Worm (Caenorhabditis elegans) whole organism, L1 larva: ENCODE data around the gene C56G2.4.

Experiments used
- C04F5.9 ChIP-seq: sonication (generic microtip); optimal IDR thresholded peaks from 2 replicates; lab custom pipeline; 2016; ENCODE audit warnings: missing genetic modification characterization, missing compliant biosample characterization
- F16B12.6 ChIP-seq: fragments of 150-350 bp; optimal IDR thresholded peaks from 2 replicates; lab custom pipeline; 2014; ENCODE audit warnings: missing biosample characterization, missing genetic modification characterization
- aha-1 ChIP-seq: fragments of 150-350 bp; optimal IDR thresholded peaks from 2 replicates; lab custom pipeline; 2014; ENCODE audit warnings: missing biosample characterization, missing genetic modification characterization
- alr-1 ChIP-seq: fragments of 200-800 bp; sonication (Bioruptor generic); optimal IDR thresholded peaks from 2 replicates; lab custom pipeline; 2018; ENCODE audit warnings: borderline replicate concordance, mild to moderate bottlenecking, missing genetic modification characterization, missing compliant biosample characterization
- blmp-1 ChIP-seq: fragments of 150-350 bp; optimal IDR thresholded peaks from 2 replicates; lab custom pipeline; 2014; ENCODE audit warnings: missing biosample characterization, missing genetic modification characterization
- ceh-63 ChIP-seq: fragments of 200-800 bp; sonication (Bioruptor generic); optimal IDR thresholded peaks from 2 replicates; lab custom pipeline; 2018; ENCODE audit warnings: mild to moderate bottlenecking, missing genetic modification characterization, missing compliant biosample characterization
- ceh-8 ChIP-seq: fragments of 200-800 bp; sonication (Bioruptor generic); optimal IDR thresholded peaks from 2 replicates; lab custom pipeline; 2018; ENCODE audit warnings: mild to moderate bottlenecking, missing genetic modification characterization, moderate library complexity, missing compliant biosample characterization
- dpl-1 ChIP-seq, 3 experiments: fragments of 150-350 bp in 2 of 3; sonication (generic microtip) in 1 of 3; optimal IDR thresholded peaks; 2 replicates each; lab custom pipeline; 2014 to 2017; ENCODE audit warnings: missing biosample characterization in 3 of 3, missing genetic modification characterization in 3 of 3, missing genetic modification reagents in 3 of 3
- efl-1 ChIP-seq, 4 experiments: fragments of 150-350 bp; optimal IDR thresholded peaks in 3 of 4; peaks in 1 of 4; 1 replicate in 1 of 4; 2 replicates in 3 of 4; lab custom pipeline; 2014; ENCODE audit warnings: missing biosample characterization in 2 of 4, missing genetic modification characterization in 2 of 4, missing genetic modification reagents in 2 of 4
- efl-3 ChIP-seq: fragments of 200-800 bp; sonication (Bioruptor generic); optimal IDR thresholded peaks from 2 replicates; lab custom pipeline; 2018; ENCODE audit warnings: mild to moderate bottlenecking, missing genetic modification characterization, missing compliant biosample characterization
- egl-27 ChIP-seq, 2 experiments: fragments of 150-350 bp in 1 of 2; sonication (generic microtip); optimal IDR thresholded peaks; 3 replicates each; lab custom pipeline; 2017 to 2018; ENCODE audit warnings: missing biosample characterization in 2 of 2, missing genetic modification characterization in 2 of 2, missing genetic modification reagents in 2 of 2
- elt-2 ChIP-seq: sonication (generic microtip); optimal IDR thresholded peaks from 2 replicates; lab custom pipeline; 2016; ENCODE audit warnings: missing genetic modification characterization, mild to moderate bottlenecking, inconsistent platforms, missing compliant biosample characterization, missing genetic modification reagents
- elt-3 ChIP-seq, 6 experiments: fragments of 150-350 bp in 1 of 6; sonication (generic microtip); optimal IDR thresholded peaks; 2 replicates each; lab custom pipeline; 2017 to 2018; ENCODE audit warnings: missing biosample characterization in 6 of 6, missing genetic modification characterization in 6 of 6, inconsistent platforms in 1 of 6
- ets-5 ChIP-seq: fragments of 200-800 bp; sonication (Bioruptor generic); IDR thresholded peaks from 2 replicates; pipeline ENCODE4 v1.3.6; 2022; ENCODE audit warnings: missing genetic modification characterization, missing compliant biosample characterization
- fkh-10 ChIP-seq: sonication (generic microtip); optimal IDR thresholded peaks from 2 replicates; lab custom pipeline; 2017; ENCODE audit warnings: missing biosample characterization, missing genetic modification reagents, missing genetic modification characterization
- hpl-2 ChIP-seq: fragments of 150-350 bp; optimal IDR thresholded peaks from 2 replicates; lab custom pipeline; 2014; ENCODE audit warnings: missing biosample characterization, missing genetic modification reagents, missing genetic modification characterization
- irx-1 ChIP-seq: sonication (generic microtip); optimal IDR thresholded peaks from 2 replicates; lab custom pipeline; 2016; ENCODE audit warnings: missing genetic modification characterization, missing compliant biosample characterization
- jun-1 ChIP-seq: fragments of 150-350 bp; optimal IDR thresholded peaks from 2 replicates; lab custom pipeline; 2014; ENCODE audit warnings: missing biosample characterization, missing genetic modification reagents, missing genetic modification characterization
- lin-13 ChIP-seq: fragments of 150-350 bp; optimal IDR thresholded peaks from 2 replicates; lab custom pipeline; 2014; ENCODE audit warnings: missing biosample characterization, missing genetic modification reagents, missing genetic modification characterization
- lin-14 ChIP-seq: fragments of 200-800 bp; sonication (Bioruptor generic); optimal IDR thresholded peaks from 2 replicates; lab custom pipeline; 2018; ENCODE audit warnings: mild to moderate bottlenecking, missing genetic modification characterization, moderate library complexity, missing compliant biosample characterization
- lin-35 ChIP-seq, 2 experiments: fragments of 150-350 bp; optimal IDR thresholded peaks; 2 replicates each; lab custom pipeline; 2014; ENCODE audit warnings: missing biosample characterization in 2 of 2, missing genetic modification characterization in 2 of 2, missing genetic modification reagents in 2 of 2
- lin-39 ChIP-seq: fragments of 150-350 bp; optimal IDR thresholded peaks from 2 replicates; lab custom pipeline; 2014; ENCODE audit warnings: missing biosample characterization, missing genetic modification reagents, missing genetic modification characterization
- lsy-2 ChIP-seq, 2 experiments: fragments of 150-350 bp; optimal IDR thresholded peaks; 2 replicates each; lab custom pipeline; 2014; ENCODE audit warnings: missing biosample characterization in 2 of 2, missing genetic modification characterization in 2 of 2
- mab-9 ChIP-seq: fragments of 200-800 bp; sonication (Bioruptor generic); IDR thresholded peaks from 2 replicates; pipeline ENCODE4 v1.3.6; 2022; ENCODE audit warnings: missing genetic modification reagents, missing genetic modification characterization, missing compliant biosample characterization
- mef-2 ChIP-seq: fragments of 150-350 bp; optimal IDR thresholded peaks from 2 replicates; lab custom pipeline; 2014; ENCODE audit warnings: missing biosample characterization, missing genetic modification characterization
- mep-1 ChIP-seq: fragments of 150-350 bp; optimal IDR thresholded peaks from 2 replicates; lab custom pipeline; 2014; ENCODE audit warnings: missing biosample characterization, missing genetic modification characterization
- nhr-19 ChIP-seq: fragments of 200-800 bp; sonication (Bioruptor generic); conservative IDR thresholded peaks from 2 replicates; pipeline ENCODE4 v1.3.6; 2022; ENCODE audit warnings: missing genetic modification characterization, missing compliant biosample characterization
- nhr-20 ChIP-seq: sonication (generic microtip); optimal IDR thresholded peaks from 2 replicates; lab custom pipeline; 2016; ENCODE audit warnings: mild to moderate bottlenecking, missing genetic modification characterization, missing compliant biosample characterization
- nhr-237 ChIP-seq: fragments of 150-350 bp; optimal IDR thresholded peaks from 2 replicates; lab custom pipeline; 2014; ENCODE audit warnings: missing biosample characterization, missing genetic modification characterization
- nhr-47 ChIP-seq: sonication (generic microtip); optimal IDR thresholded peaks from 2 replicates; lab custom pipeline; 2016; ENCODE audit warnings: mild to moderate bottlenecking, missing genetic modification characterization, moderate library complexity, missing compliant biosample characterization
- nhr-71 ChIP-seq: sonication (generic microtip); optimal IDR thresholded peaks from 2 replicates; lab custom pipeline; 2016; ENCODE audit warnings: mild to moderate bottlenecking, missing genetic modification characterization, moderate library complexity, missing compliant biosample characterization
- nhr-76 ChIP-seq: sonication (generic microtip); optimal IDR thresholded peaks from 2 replicates; lab custom pipeline; 2017; ENCODE audit warnings: missing biosample characterization, missing genetic modification characterization
- nhr-77 ChIP-seq: fragments of 150-350 bp; optimal IDR thresholded peaks from 2 replicates; lab custom pipeline; 2014; ENCODE audit warnings: missing biosample characterization, missing genetic modification characterization
- nhr-85 ChIP-seq: sonication (generic microtip); peaks from one replicate; lab custom pipeline; 2016; ENCODE audit warnings: missing genetic modification characterization, inconsistent platforms, missing compliant biosample characterization
- nhr-90 ChIP-seq: sonication (generic microtip); optimal IDR thresholded peaks from 2 replicates; lab custom pipeline; 2016; ENCODE audit warnings: mild to moderate bottlenecking, missing genetic modification characterization, missing compliant biosample characterization; ENCODE audit not compliant: poor library complexity
- pqm-1 ChIP-seq: sonication (generic microtip); optimal IDR thresholded peaks from 3 replicates; lab custom pipeline; 2017; ENCODE audit warnings: missing biosample characterization, missing genetic modification characterization
- rnt-1 ChIP-seq: sonication (generic microtip); optimal IDR thresholded peaks from 2 replicates; lab custom pipeline; 2016; ENCODE audit warnings: mild to moderate bottlenecking, missing genetic modification characterization, moderate library complexity, missing compliant biosample characterization
- snpc-4 ChIP-seq: fragments of 150-350 bp; optimal IDR thresholded peaks from 2 replicates; lab custom pipeline; 2014; ENCODE audit warnings: missing biosample characterization, missing genetic modification characterization
- snu-23 ChIP-seq: sonication (generic microtip); optimal IDR thresholded peaks from 2 replicates; lab custom pipeline; 2016; ENCODE audit warnings: missing genetic modification characterization, missing compliant biosample characterization
- sox-4 ChIP-seq: sonication (generic microtip); optimal IDR thresholded peaks from 2 replicates; lab custom pipeline; 2016; ENCODE audit warnings: missing genetic modification characterization, missing compliant biosample characterization
- sptf-1 ChIP-seq: fragments of 150-350 bp; optimal IDR thresholded peaks from 2 replicates; lab custom pipeline; 2014; ENCODE audit warnings: missing biosample characterization, missing genetic modification characterization
- sup-37 ChIP-seq: fragments of 200-800 bp; sonication (Bioruptor generic); optimal IDR thresholded peaks from 2 replicates; lab custom pipeline; 2018; ENCODE audit warnings: mild to moderate bottlenecking, missing genetic modification characterization, missing compliant biosample characterization
- swsn-7 ChIP-seq: sonication (generic microtip); optimal IDR thresholded peaks from 2 replicates; lab custom pipeline; 2016; ENCODE audit warnings: missing genetic modification characterization, missing compliant biosample characterization
- tlp-1 ChIP-seq: fragments of 150-350 bp; optimal IDR thresholded peaks from 2 replicates; lab custom pipeline; 2014; ENCODE audit warnings: missing biosample characterization, missing genetic modification characterization
- unc-130 ChIP-seq: fragments of 150-350 bp; optimal IDR thresholded peaks from 2 replicates; lab custom pipeline; 2017; ENCODE audit warnings: missing biosample characterization, missing genetic modification characterization, inconsistent platforms
- unc-98 ChIP-seq: fragments of 200-800 bp; sonication (Bioruptor generic); IDR thresholded peaks from 2 replicates; pipeline ENCODE4 v1.3.6; 2022; ENCODE audit warnings: missing genetic modification characterization, missing compliant biosample characterization
- vab-15 ChIP-seq: sonication (generic microtip); optimal IDR thresholded peaks from 2 replicates; lab custom pipeline; 2017; ENCODE audit warnings: missing genotype, mild to moderate bottlenecking, missing genetic modification characterization, missing compliant biosample characterization
- ztf-11 ChIP-seq, 2 experiments: sonication (generic microtip); optimal IDR thresholded peaks; 2 replicates each; lab custom pipeline; 2016 to 2017; ENCODE audit warnings: missing genetic modification characterization in 2 of 2, missing biosample characterization in 1 of 2, missing compliant biosample characterization in 1 of 2
- ztf-4 ChIP-seq: fragments of 150-350 bp; optimal IDR thresholded peaks from 2 replicates; lab custom pipeline; 2014; ENCODE audit warnings: missing biosample characterization, missing genetic modification characterization

Gene C56G2.4

ce11 chrIII:6364395-6364794 is 32.9 kb downstream of the C56G2.4 start:
- peak in 1 of 6 experiments; percentile 27 for TF ChIP-seq elt-3 (tag; optimal IDR thresholded peaks at IDR 0.05; lab: Kevin White, UChicago)
- no peak for TF ChIP-seq mab-9 (GFP tag; lab: Robert Waterston, UW)
- no peak for TF ChIP-seq sptf-1 (tag; lab: Kevin White, UChicago)
- TF ChIP-seq nhr-19, result peak; percentile 35
- peak; percentile 94 for TF ChIP-seq blmp-1 (tag; lab: Kevin White, UChicago)
- peak; percentile 65 for TF ChIP-seq mep-1 (tag; lab: Kevin White, UChicago)
- TF ChIP-seq snu-23 (GFP tag; lab: Kevin White, UChicago), result peak; percentile 60
- peak; percentile 22 for TF ChIP-seq irx-1 (tag; lab: Kevin White, UChicago)
- no peak for TF ChIP-seq lin-13 (GFP tag; lab: Kevin White, UChicago)
- peak; percentile 4 for TF ChIP-seq swsn-7 (tag; lab: Kevin White, UChicago)
- TF ChIP-seq fkh-10 (GFP tag; lab: Kevin White, UChicago), result no peak
- TF ChIP-seq efl-3 (GFP tag; lab: Kevin White, UChicago), result peak; percentile 34
- peak; percentile 75 for TF ChIP-seq rnt-1 (tag; lab: Kevin White, UChicago)
- no peak for TF ChIP-seq nhr-76
- TF ChIP-seq lin-39 (tag; lab: Kevin White, UChicago), result peak; percentile 58
- TF ChIP-seq elt-2 (tag; lab: Kevin White, UChicago), result no peak
- no peak for TF ChIP-seq vab-15 (tag; lab: Kevin White, UChicago)
- peak; percentile 75 for TF ChIP-seq nhr-71 (tag; lab: Kevin White, UChicago)
- TF ChIP-seq sup-37, result no peak
- peak; percentile 31 for TF ChIP-seq nhr-90 (tag; lab: Kevin White, UChicago)
- TF ChIP-seq efl-1 (optimal IDR thresholded peaks at IDR 0.05; lab: Kevin White, UChicago), result peak in 1 of 2 experiments; percentile 4
- no peak for TF ChIP-seq efl-1 (GFP tag; optimal IDR thresholded peaks at IDR 0.05 in 1 of 2; lab: Kevin White, UChicago)
- peak; percentile 53 for TF ChIP-seq nhr-47 (tag; lab: Kevin White, UChicago)
- peak; percentile 81 for TF ChIP-seq lin-14 (GFP tag; lab: Kevin White, UChicago)
- TF ChIP-seq egl-27 (tag; optimal IDR thresholded peaks at IDR 0.05; lab: Kevin White, UChicago), result no peak
- peak; percentile 46 to 59 for TF ChIP-seq lsy-2 (tag; optimal IDR thresholded peaks at IDR 0.05; lab: Kevin White, UChicago)
- TF ChIP-seq tlp-1 (tag; lab: Kevin White, UChicago), result no peak
- TF ChIP-seq nhr-85, result peak; percentile 96
- TF ChIP-seq aha-1 (tag; lab: Kevin White, UChicago), result no peak
- peak; percentile 21 for TF ChIP-seq mef-2 (tag; lab: Kevin White, UChicago)
- peak in 1 of 2 experiments; percentile 10 for TF ChIP-seq lin-35 (GFP tag; optimal IDR thresholded peaks at IDR 0.05; lab: Kevin White, UChicago)
- peak; percentile 65 for TF ChIP-seq nhr-20 (tag; lab: Kevin White, UChicago)

- TF ChIP-seq egl-27 (tag; optimal IDR thresholded peaks at IDR 0.05; lab: Kevin White, UChicago), result no peak
- no peak for TF ChIP-seq alr-1 (tag; lab: Kevin White, UChicago)
- no peak for TF ChIP-seq jun-1 (tag; lab: Kevin White, UChicago)
- no peak for TF ChIP-seq mab-9 (GFP tag; lab: Robert Waterston, UW)
- TF ChIP-seq ceh-63, result no peak
- no peak for TF ChIP-seq lin-35 (GFP tag; optimal IDR thresholded peaks at IDR 0.05; lab: Kevin White, UChicago)
- TF ChIP-seq pqm-1 (tag; lab: Kevin White, UChicago), result no peak
- no peak for TF ChIP-seq ceh-8 (GFP tag; lab: Kevin White, UChicago)
- peak; percentile 31 for TF ChIP-seq nhr-71 (tag; lab: Kevin White, UChicago)
- TF ChIP-seq nhr-77 (tag; lab: Kevin White, UChicago), result no peak
- peak; percentile 18 to 37 for TF ChIP-seq lsy-2 (tag; optimal IDR thresholded peaks at IDR 0.05; lab: Kevin White, UChicago)
- peak; percentile 32 for TF ChIP-seq rnt-1 (tag; lab: Kevin White, UChicago)
- TF ChIP-seq unc-130 (tag; lab: Kevin White, UChicago), result no peak
- no peak for TF ChIP-seq lin-13 (GFP tag; lab: Kevin White, UChicago)
- no peak for TF ChIP-seq nhr-20 (tag; lab: Kevin White, UChicago)
- no peak for TF ChIP-seq snpc-4 (tag; lab: Kevin White, UChicago)
- TF ChIP-seq F16B12.6, result no peak
- no peak for TF ChIP-seq sox-4
- no peak for TF ChIP-seq nhr-76
- no peak for TF ChIP-seq unc-98
- TF ChIP-seq sup-37, result no peak
- TF ChIP-seq hpl-2 (GFP tag; lab: Kevin White, UChicago), result no peak
- peak; percentile 14 for TF ChIP-seq snu-23 (GFP tag; lab: Kevin White, UChicago)
- TF ChIP-seq nhr-237 (tag; lab: Kevin White, UChicago), result no peak
- TF ChIP-seq ets-5 (GFP tag; lab: Robert Waterston, UW), result no peak
- TF ChIP-seq ztf-4 (tag; lab: Kevin White, UChicago), result no peak
- peak; percentile 18 for TF ChIP-seq blmp-1 (tag; lab: Kevin White, UChicago)
- no peak for TF ChIP-seq dpl-1 (GFP tag; optimal IDR thresholded peaks at IDR 0.05; lab: Kevin White, UChicago)
- TF ChIP-seq ztf-11 (tag; optimal IDR thresholded peaks at IDR 0.05; lab: Kevin White, UChicago), result no peak
- TF ChIP-seq irx-1 (tag; lab: Kevin White, UChicago), result no peak
- no peak for TF ChIP-seq C04F5.9
Measured at ce11 chrIII:6367712-6368111, 36.2 kb downstream of the C56G2.4 start, which contains the start of the genes C56G2.15 and thoc-2. C56G2.15 (minus strand) TSS chrIII:6367899. thoc-2 (plus strand) TSS chrIII:6368042.
